Worm (Caenorhabditis elegans): ENCODE data around the gene D1005.5.

D1005.5 gene

DNA sequence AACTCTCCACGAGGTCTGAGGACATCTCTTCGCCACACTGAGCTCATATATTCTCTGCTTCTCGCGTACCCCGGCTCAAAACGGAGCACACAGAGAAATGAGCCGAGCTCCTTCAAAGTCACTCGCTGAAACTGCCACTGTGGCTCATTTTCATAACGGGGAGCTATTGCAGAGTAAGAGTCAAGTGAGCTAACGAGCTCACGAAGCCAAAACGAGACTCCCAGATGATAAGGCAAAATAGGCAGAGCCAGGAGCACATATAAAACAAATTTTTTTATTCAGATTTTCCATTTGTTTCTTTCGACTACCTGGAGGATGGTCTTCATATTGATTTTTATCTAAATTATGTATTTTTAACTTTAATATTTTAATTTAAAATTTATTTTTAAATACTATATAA, 48.3 kb downstream of the D1005.5 start, which contains the start of gene F19G12.3:
Gene F19G12.3 (plus strand): TSS at position 301 of the 400 bp plus-strand sequence.
- TF ChIP-seq M03D4.4 (tag; optimal IDR thresholded peaks at IDR 0.05) = no peak
- TF ChIP-seq mep-1 (tag; optimal IDR thresholded peaks at IDR 0.05) = no peak
- TF ChIP-seq ces-1 (GFP tag; optimal IDR thresholded peaks at IDR 0.05) = no peak
- TF ChIP-seq nhr-12 (tag; optimal IDR thresholded peaks at IDR 0.05) = no peak
- TF ChIP-seq hlh-1 (tag; optimal IDR thresholded peaks at IDR 0.05) = no peak
- TF ChIP-seq unc-62 (GFP tag; optimal IDR thresholded peaks at IDR 0.05) = no peak
- no peak for TF ChIP-seq pha-4 (tag; optimal IDR thresholded peaks at IDR 0.05)

Measured in whole organism, mixed stage, embryonic.